Worm (Caenorhabditis elegans): ENCODE data around the gene utp-20.

The utp-20 gene

ce11 chrII:6565077-6565476 lies 28.9 kb downstream of the utp-20 start, which contains the start of gene mpz-3 (continued):
- TF ChIP-seq elt-2 (tag; optimal IDR thresholded peaks at IDR 0.05), result peak; percentile 49

- TF ChIP-seq fkh-6 (tag; optimal IDR thresholded peaks at IDR 0.05) (no peak), ets-4 (tag; optimal IDR thresholded peaks at IDR 0.05) (no peak), che-1 (tag; optimal IDR thresholded peaks at IDR 0.05) (no peak), nhr-232 (tag; optimal IDR thresholded peaks at IDR 0.05) (no peak), zip-5 (tag; optimal IDR thresholded peaks at IDR 0.05) (no peak), T23F11.4 (GFP tag; optimal IDR thresholded peaks at IDR 0.05) (no peak), sox-4 (tag; optimal IDR thresholded peaks at IDR 0.05) (no peak), tbx-2 (tag; optimal IDR thresholded peaks at IDR 0.05) (no peak), ceh-2 (tag; optimal IDR thresholded peaks at IDR 0.05) (no peak), ceh-48 (tag; optimal IDR thresholded peaks at IDR 0.05) (no peak), unc-86 (tag; optimal IDR thresholded peaks at IDR 0.05) (no peak), sdc-2 (tag; optimal IDR thresholded peaks at IDR 0.05) (no peak), elt-4 (tag; optimal IDR thresholded peaks at IDR 0.05) (no peak), pha-2 (tag; optimal IDR thresholded peaks at IDR 0.05) (no peak)
These were observed 30.5 kb downstream of the utp-20 start, which contains the start of the genes F18C5.5 and F18C5.9 for ce11 chrII:6566628-6567180. TSS of gene F18C5.5 (minus strand) at chrII:6566728. TSS of gene F18C5.9 (plus strand) at chrII:6567130.

- TF ChIP-seq T23F11.4 (GFP tag; optimal IDR thresholded peaks at IDR 0.05), result no peak
- TF ChIP-seq ceh-18 (tag; optimal IDR thresholded peaks at IDR 0.05), result no peak
These were observed 32.5 kb downstream of the utp-20 start, which contains the start of gene sra-27 for ce11 chrII:6568707-6569106. TSS of gene sra-27 (plus strand) at chrII:6569007.

ce11 chrII:6573677-6574076 lies 37.5 kb downstream of the utp-20 start, which contains the start of gene sra-28:
TSS of gene sra-28 (minus strand) at chrII:6573777.
- TF ChIP-seq ceh-19 (GFP tag; optimal IDR thresholded peaks at IDR 0.05) (no peak), fkh-6 (tag; optimal IDR thresholded peaks at IDR 0.05) (no peak), zip-5 (tag; optimal IDR thresholded peaks at IDR 0.05) (no peak), odd-2 (tag; optimal IDR thresholded peaks at IDR 0.05) (no peak), pag-3 (tag; optimal IDR thresholded peaks at IDR 0.05; ENCODE audit: borderline replicate concordance) (no peak), lin-11 (tag; optimal IDR thresholded peaks at IDR 0.05) (no peak)

- no peak for TF ChIP-seq ahr-1 (tag; optimal IDR thresholded peaks at IDR 0.05)
- no peak for TF ChIP-seq pha-2 (tag; optimal IDR thresholded peaks at IDR 0.05)
- no peak for TF ChIP-seq unc-55 (GFP tag; optimal IDR thresholded peaks at IDR 0.05)
- TF ChIP-seq pag-3 (tag; optimal IDR thresholded peaks at IDR 0.05; ENCODE audit: borderline replicate concordance), result no peak
- no peak for TF ChIP-seq dve-1 (tag; optimal IDR thresholded peaks at IDR 0.05)
- no peak for TF ChIP-seq nhr-232 (tag; optimal IDR thresholded peaks at IDR 0.05)
- TF ChIP-seq hlh-15 (tag; optimal IDR thresholded peaks at IDR 0.05), result no peak
- TF ChIP-seq lin-11 (tag; optimal IDR thresholded peaks at IDR 0.05), result no peak
- no peak for TF ChIP-seq ceh-6 (GFP tag; optimal IDR thresholded peaks at IDR 0.05)
- no peak for TF ChIP-seq sox-2 (GFP tag; IDR thresholded peaks at IDR 0.05)
- no peak for TF ChIP-seq odd-2 (tag; optimal IDR thresholded peaks at IDR 0.05)
- no peak for TF ChIP-seq hlh-8 (tag; optimal IDR thresholded peaks at IDR 0.05)
- TF ChIP-seq ceh-34 (tag; optimal IDR thresholded peaks at IDR 0.05), result no peak
- no peak for TF ChIP-seq npax-4 (tag; optimal IDR thresholded peaks at IDR 0.05)
- TF ChIP-seq elt-4 (tag; optimal IDR thresholded peaks at IDR 0.05), result no peak
These were observed 39.5 kb downstream of the utp-20 start, which contains the start of gene sra-29 for ce11 chrII:6575647-6576046. TSS of gene sra-29 (minus strand) at chrII:6575747.

ce11 chrII:6578378-6578777 lies 42.2 kb downstream of the utp-20 start, which contains the start of gene sra-31:
TSS of gene sra-31 (minus strand) at chrII:6578478.
- no peak for TF ChIP-seq T23F11.4 (GFP tag; optimal IDR thresholded peaks at IDR 0.05)
- TF ChIP-seq ceh-48 (tag; optimal IDR thresholded peaks at IDR 0.05), result no peak
- TF ChIP-seq pat-9 (tag; optimal IDR thresholded peaks at IDR 0.05), result no peak
- TF ChIP-seq ceh-19 (GFP tag; optimal IDR thresholded peaks at IDR 0.05), result no peak
- no peak for TF ChIP-seq unc-3 (GFP tag; conservative IDR thresholded peaks at IDR 0.05)
- no peak for TF ChIP-seq unc-3 (tag; optimal IDR thresholded peaks at IDR 0.05)
- TF ChIP-seq sox-2 (GFP tag; IDR thresholded peaks at IDR 0.05), result no peak
- no peak for TF ChIP-seq ceh-6 (GFP tag; optimal IDR thresholded peaks at IDR 0.05)
- no peak for TF ChIP-seq dve-1 (tag; optimal IDR thresholded peaks at IDR 0.05)
- no peak for TF ChIP-seq pha-2 (tag; optimal IDR thresholded peaks at IDR 0.05)
- no peak for TF ChIP-seq ttx-3 (tag; optimal IDR thresholded peaks at IDR 0.05)
- no peak for TF ChIP-seq ztf-16 (tag; optimal IDR thresholded peaks at IDR 0.05)
- no peak for TF ChIP-seq madf-2 (tag; optimal IDR thresholded peaks at IDR 0.05)
- TF ChIP-seq tbx-2 (tag; optimal IDR thresholded peaks at IDR 0.05), result no peak
- no peak for TF ChIP-seq pag-3 (tag; optimal IDR thresholded peaks at IDR 0.05; ENCODE audit: borderline replicate concordance)
- TF ChIP-seq pha-4 (tag; optimal IDR thresholded peaks at IDR 0.05), result no peak
